Worm (Caenorhabditis elegans): ENCODE measurements around the gene T19D12.2.

The T19D12.2 gene

ce11 chrII:6705593-6706228 is 44.6 kb downstream of the T19D12.2 start, which contains the start of gene rpy-1:
Gene rpy-1 (minus strand): TSS chrII:6705643.
- TF ChIP-seq ztf-22 (GFP tag; optimal IDR thresholded peaks at IDR 0.05) (no peak), sptf-2 (GFP tag; optimal IDR thresholded peaks at IDR 0.05) (no peak), F57C9.4 (tag; optimal IDR thresholded peaks at IDR 0.05) (no peak), let-607 (tag; optimal IDR thresholded peaks at IDR 0.05) (no peak), lin-40 (tag; optimal IDR thresholded peaks at IDR 0.05) (no peak), ZK185.1 (tag; optimal IDR thresholded peaks at IDR 0.05; ENCODE audit: poor library complexity, severe bottlenecking) (no peak), egl-44 (GFP tag; IDR thresholded peaks at IDR 0.05) (no peak), Y56A3A.18 (GFP tag; IDR thresholded peaks at IDR 0.05) (no peak)

- no peak for TF ChIP-seq lag-1 (GFP tag; IDR thresholded peaks at IDR 0.05)
- TF ChIP-seq madf-10 (tag; optimal IDR thresholded peaks at IDR 0.05) = no peak
- no peak for TF ChIP-seq nhr-179 (tag; optimal IDR thresholded peaks at IDR 0.05)
- no peak for TF ChIP-seq egl-18 (GFP tag; IDR thresholded peaks at IDR 0.05)
- TF ChIP-seq ceh-27 (GFP tag; optimal IDR thresholded peaks at IDR 0.05) = no peak
- no peak for TF ChIP-seq snpc-1.3 (tag; optimal IDR thresholded peaks at IDR 0.05; ENCODE audit: insufficient read depth)
- TF ChIP-seq sptf-2 (GFP tag; optimal IDR thresholded peaks at IDR 0.05) = no peak
- no peak for TF ChIP-seq nhr-90 (tag; optimal IDR thresholded peaks at IDR 0.05)
- TF ChIP-seq F22D6.2 (tag; optimal IDR thresholded peaks at IDR 0.05) = no peak
- no peak for TF ChIP-seq zfh-2 (GFP tag; conservative IDR thresholded peaks at IDR 0.05)
- TF ChIP-seq ceh-58 (GFP tag; IDR thresholded peaks at IDR 0.05) = no peak
Measured at ce11 chrII:6706552-6707091, 45.5 kb downstream of the T19D12.2 start.

ce11 chrII:6707496-6708260 is 46.5 kb downstream of the T19D12.2 start:
- no peak for TF ChIP-seq pbrm-1 (GFP tag; IDR thresholded peaks at IDR 0.05)
- no peak for TF ChIP-seq ets-4 (GFP tag; optimal IDR thresholded peaks at IDR 0.05)
- peak; percentile 51; the same call in 1 of the 2 replicates for TF ChIP-seq hmg-1.2 (GFP tag; IDR thresholded peaks at IDR 0.05)
- TF ChIP-seq F22D6.2 (tag; optimal IDR thresholded peaks at IDR 0.05) = no peak
- TF ChIP-seq mcd-1 (GFP tag; IDR thresholded peaks at IDR 0.05) = no peak
- TF ChIP-seq somi-1 (GFP tag; optimal IDR thresholded peaks at IDR 0.05) = peak; percentile 21

- TF ChIP-seq zfh-2 (GFP tag; conservative IDR thresholded peaks at IDR 0.05) (peak; percentile 26; the same call in 1 of the 2 replicates), pbrm-1 (GFP tag; IDR thresholded peaks at IDR 0.05) (no peak), hmg-1.2 (GFP tag; IDR thresholded peaks at IDR 0.05) (0 out of 2 replicates have a peak, but pooled peaks have one; percentile 17)
Measured at ce11 chrII:6708980-6709379, 47.8 kb downstream of the T19D12.2 start.

ce11 chrII:6709680-6710079 is 48.5 kb downstream of the T19D12.2 start:
- TF ChIP-seq F55B11.4 (tag; optimal IDR thresholded peaks at IDR 0.05; ENCODE audit: borderline replicate concordance, insufficient read depth) (no peak), snpc-3.4 (tag; optimal IDR thresholded peaks at IDR 0.05) (no peak), nfyb-1 (GFP tag; IDR thresholded peaks at IDR 0.05) (no peak), nhr-179 (tag; optimal IDR thresholded peaks at IDR 0.05) (no peak), sea-2 (GFP tag; IDR thresholded peaks at IDR 0.05) (no peak), attf-3 (GFP tag; conservative IDR thresholded peaks at IDR 0.05) (no peak), F33H1.4 (GFP tag; IDR thresholded peaks at IDR 0.05) (no peak), let-607 (tag; optimal IDR thresholded peaks at IDR 0.05) (no peak), repo-1 (tag; optimal IDR thresholded peaks at IDR 0.05) (no peak), attf-6 (GFP tag; IDR thresholded peaks at IDR 0.05) (no peak), mel-28 (tag; optimal IDR thresholded peaks at IDR 0.05; ENCODE audit: borderline replicate concordance) (no peak), lin-54 (GFP tag; optimal IDR thresholded peaks at IDR 0.05) (no peak), B0336.3 (GFP tag; IDR thresholded peaks at IDR 0.05) (no peak), dpff-1 (tag; optimal IDR thresholded peaks at IDR 0.05) (no peak), gei-17 (GFP tag; optimal IDR thresholded peaks at IDR 0.05) (no peak), die-1 (tag; optimal IDR thresholded peaks at IDR 0.05) (no peak), B0019.2 (GFP tag; conservative IDR thresholded peaks at IDR 0.05) (no peak), lag-1 (GFP tag; IDR thresholded peaks at IDR 0.05) (no peak), let-526 (GFP tag; IDR thresholded peaks at IDR 0.05) (no peak)

All from whole organism, young adult.